Fruit fly (Drosophila melanogaster) whole organism, pupa: ENCODE results near the gene jb.

Experiments
- CG10348 ChIP-seq: fragments of 200-800 bp; sonication (Bioruptor generic); IDR thresholded peaks from 2 replicates; pipeline ENCODE4 v1.3.6; 2022; ENCODE audit warnings: missing biosample characterization, missing genetic modification characterization
- CG12605 ChIP-seq: fragments of 200-800 bp; sonication (Bioruptor generic); IDR thresholded peaks from 2 replicates; pipeline ENCODE4 v1.3.6; 2022; ENCODE audit warnings: missing biosample characterization, missing genetic modification characterization
- CG13204 ChIP-seq: fragments of 200-800 bp; sonication (Bioruptor generic); optimal IDR thresholded peaks from 2 replicates; lab custom pipeline; 2018; ENCODE audit warnings: missing biosample characterization, mild to moderate bottlenecking, missing genetic modification characterization, moderate library complexity
- CG14655 ChIP-seq: fragments of 200-800 bp; sonication (Bioruptor generic); optimal IDR thresholded peaks from 3 replicates; lab custom pipeline; 2017; ENCODE audit warnings: mild to moderate bottlenecking, missing biosample characterization, missing genetic modification reagents, missing genetic modification characterization
- CG15710 ChIP-seq: fragments of 200-800 bp; sonication (Bioruptor generic); optimal IDR thresholded peaks from 2 replicates; lab custom pipeline; 2018; ENCODE audit warnings: missing biosample characterization, mild to moderate bottlenecking, missing genetic modification characterization, moderate library complexity
- CG17806 ChIP-seq: fragments of 200-800 bp; sonication (Bioruptor generic); optimal IDR thresholded peaks from 2 replicates; lab custom pipeline; 2018; ENCODE audit warnings: missing biosample characterization, mild to moderate bottlenecking, missing genetic modification characterization, moderate library complexity
- CG32121 ChIP-seq: fragments of 200-800 bp; sonication (Bioruptor generic); IDR thresholded peaks from 2 replicates; pipeline ENCODE4 v1.3.6; 2022; ENCODE audit warnings: missing biosample characterization, missing genetic modification characterization
- CG34367 ChIP-seq: fragments of 200-800 bp; sonication (Bioruptor generic); optimal IDR thresholded peaks from 2 replicates; lab custom pipeline; 2018; ENCODE audit warnings: missing biosample characterization, mild to moderate bottlenecking, missing genetic modification characterization
- CG4496 ChIP-seq: fragments of 200-800 bp; sonication (Bioruptor generic); IDR thresholded peaks from 3 replicates; pipeline ENCODE4 v1.3.6; 2022; ENCODE audit warnings: missing biosample characterization, missing genetic modification characterization
- CG8159 ChIP-seq: fragments of 200-800 bp; sonication (Bioruptor generic); optimal IDR thresholded peaks from 3 replicates; lab custom pipeline; 2018; ENCODE audit warnings: missing biosample characterization, mild to moderate bottlenecking, missing genetic modification characterization, moderate library complexity
- CG8301 ChIP-seq: fragments of 200-800 bp; sonication (Bioruptor generic); optimal IDR thresholded peaks from 2 replicates; lab custom pipeline; 2018; ENCODE audit warnings: missing biosample characterization, mild to moderate bottlenecking, missing genetic modification characterization
- CG9948 ChIP-seq: fragments of 200-800 bp; sonication (Bioruptor generic); optimal IDR thresholded peaks from 2 replicates; lab custom pipeline; 2018; ENCODE audit warnings: missing biosample characterization, mild to moderate bottlenecking, missing genetic modification characterization, moderate library complexity
- D1 ChIP-seq: fragments of 200-800 bp; sonication (Bioruptor generic); optimal IDR thresholded peaks from 2 replicates; lab custom pipeline; 2018; ENCODE audit warnings: missing biosample characterization, mild to moderate bottlenecking, missing genetic modification characterization, moderate library complexity
- EcR ChIP-seq: fragments of 200-800 bp; sonication (Bioruptor generic); optimal IDR thresholded peaks from 3 replicates; lab custom pipeline; 2019; ENCODE audit warnings: missing biosample characterization, missing genetic modification characterization, mild to moderate bottlenecking, moderate library complexity, missing genetic modification reagents
- Ets98B ChIP-seq: fragments of 200-800 bp; sonication (Bioruptor generic); IDR thresholded peaks from 2 replicates; pipeline ENCODE4 v1.3.6; 2022; ENCODE audit warnings: missing biosample characterization, missing genetic modification characterization
- Pif1A ChIP-seq: fragments of 200-800 bp; sonication (Bioruptor generic); optimal IDR thresholded peaks from 3 replicates; lab custom pipeline; 2016; ENCODE audit warnings: missing biosample characterization, missing genetic modification characterization
- Pif1B ChIP-seq: fragments of 200-800 bp; sonication (Bioruptor generic); optimal IDR thresholded peaks from 3 replicates; lab custom pipeline; 2016; ENCODE audit warnings: missing biosample characterization, missing genetic modification characterization
- Snoo ChIP-seq: fragments of 200-800 bp; sonication (Bioruptor generic); optimal IDR thresholded peaks from 3 replicates; lab custom pipeline; 2017; ENCODE audit warnings: missing biosample characterization, mild to moderate bottlenecking, missing genetic modification characterization, inconsistent platforms
- fd96Ca ChIP-seq: fragments of 200-800 bp; sonication (Bioruptor generic); IDR thresholded peaks from 3 replicates; pipeline ENCODE4 v1.3.6; 2022; ENCODE audit warnings: missing biosample characterization, missing genetic modification characterization
- gl ChIP-seq: fragments of 200-800 bp; sonication (Bioruptor generic); optimal IDR thresholded peaks from 2 replicates; lab custom pipeline; 2018; ENCODE audit warnings: missing biosample characterization, mild to moderate bottlenecking, missing genetic modification characterization
- rn ChIP-seq: fragments of 200-800 bp; sonication (Bioruptor generic); IDR thresholded peaks from 2 replicates; pipeline ENCODE4 v1.3.6; 2022; ENCODE audit warnings: missing biosample characterization, missing genetic modification characterization

jb gene

dm6 chrX:20391230-20391629 lies 624 bp upstream of the jb start:
- TF ChIP-seq CG9948 (tag; lab: Kevin White, UChicago) (no peak), CG4496 (no peak), gl (tag; lab: Kevin White, UChicago) (no peak), CG13204 (no peak), CG34367 (tag; lab: Kevin White, UChicago) (no peak), D1 (no peak), CG17806 (no peak)
- TF ChIP-seq, all 21 proteins: peak for 0

dm6 chrX:20389633-20390032 lies 973 bp downstream of the jb start:
- TF ChIP-seq gl (tag; lab: Kevin White, UChicago) (no peak), CG17806 (no peak), Snoo (tag; lab: Kevin White, UChicago) (no peak), Pif1B (GFP tag; lab: Kevin White, UChicago) (no peak), CG15710 (tag; lab: Kevin White, UChicago) (no peak), Pif1A (GFP tag; lab: Kevin White, UChicago) (no peak), Ets98B (GFP tag; lab: Robert Waterston, UW) (no peak), CG8159 (tag; lab: Kevin White, UChicago) (no peak), CG9948 (tag; lab: Kevin White, UChicago) (no peak), fd96Ca (GFP tag; lab: Robert Waterston, UW) (no peak), CG14655 (no peak), CG34367 (tag; lab: Kevin White, UChicago) (no peak), D1 (no peak), CG13204 (no peak), CG8301 (tag; lab: Kevin White, UChicago) (no peak), CG4496 (no peak), rn (no peak), CG32121 (GFP tag; lab: Robert Waterston, UW) (no peak), CG12605 (GFP tag; lab: Robert Waterston, UW) (no peak), CG10348 (GFP tag; lab: Robert Waterston, UW) (no peak)
- TF ChIP-seq, all 21 proteins: peak for 0

- no peak for TF ChIP-seq CG34367 (tag; lab: Kevin White, UChicago)
- no peak for TF ChIP-seq D1
- no peak for TF ChIP-seq EcR (GFP tag; lab: Kevin White, UChicago)
- no peak for TF ChIP-seq CG4496
- TF ChIP-seq CG8301 (tag; lab: Kevin White, UChicago): no peak
- TF ChIP-seq fd96Ca (GFP tag; lab: Robert Waterston, UW): no peak
Measured at dm6 chrX:20385865-20386264, 4.7 kb downstream of the jb start.

dm6 chrX:20376422-20376821 lies 14.2 kb downstream of the jb start, which contains the start of gene CG12679:
TSS of gene CG12679 (minus strand) at chrX:20376522.
- TF ChIP-seq CG34367 (tag; lab: Kevin White, UChicago) (no peak), gl (tag; lab: Kevin White, UChicago) (no peak), CG13204 (no peak), CG8159 (tag; lab: Kevin White, UChicago) (no peak), EcR (GFP tag; lab: Kevin White, UChicago) (no peak), Pif1A (GFP tag; lab: Kevin White, UChicago) (no peak)
- TF ChIP-seq, all 21 proteins: peak for 0

- TF ChIP-seq CG4496 (no peak), CG8301 (tag; lab: Kevin White, UChicago) (no peak), Snoo (tag; lab: Kevin White, UChicago) (no peak), Pif1A (GFP tag; lab: Kevin White, UChicago) (no peak), D1 (no peak), CG12605 (GFP tag; lab: Robert Waterston, UW) (no peak), CG8159 (tag; lab: Kevin White, UChicago) (no peak), CG10348 (GFP tag; lab: Robert Waterston, UW) (no peak), EcR (GFP tag; lab: Kevin White, UChicago) (no peak)
Measured at dm6 chrX:20342205-20342604, 48.4 kb downstream of the jb start.
